Worm (Caenorhabditis elegans) whole organism, L2 larva: ENCODE measurements around the gene glr-7.
A peak's percentile ranks its signal among the peaks of the same experiment; 100 is the strongest.

ENCODE experiments used
- C34F6.9 ChIP-seq: fragments of 150-350 bp; optimal IDR thresholded peaks from 2 replicates; lab custom pipeline; 2014; ENCODE audit warnings: missing biosample characterization, missing genetic modification characterization
- F13H6.1 ChIP-seq: sonication (generic microtip); optimal IDR thresholded peaks from 2 replicates; lab custom pipeline; 2016; ENCODE audit warnings: missing genetic modification characterization, missing compliant biosample characterization
- R02D3.7 ChIP-seq: fragments of 150-350 bp; optimal IDR thresholded peaks from 2 replicates; lab custom pipeline; 2014; ENCODE audit warnings: missing biosample characterization, missing genetic modification characterization
- Y55F3AM.14 ChIP-seq: fragments of 200-800 bp; sonication (Bioruptor generic); optimal IDR thresholded peaks from 2 replicates; lab custom pipeline; 2018; ENCODE audit warnings: mild to moderate bottlenecking, missing genetic modification characterization, missing compliant biosample characterization
- ZK546.5 ChIP-seq: sonication (generic microtip); optimal IDR thresholded peaks from 2 replicates; lab custom pipeline; 2017; ENCODE audit warnings: missing biosample characterization, missing genetic modification characterization
- alr-1 ChIP-seq: fragments of 150-350 bp; optimal IDR thresholded peaks from 2 replicates; lab custom pipeline; 2014; ENCODE audit warnings: missing biosample characterization, missing genetic modification characterization
- aly-2 ChIP-seq: fragments of 150-350 bp; optimal IDR thresholded peaks from 2 replicates; lab custom pipeline; 2014; ENCODE audit warnings: missing biosample characterization, missing genetic modification characterization
- ama-1 ChIP-seq: fragments of 150-350 bp; optimal IDR thresholded peaks from 2 replicates; lab custom pipeline; 2018; ENCODE audit warnings: inconsistent platforms
- blmp-1 ChIP-seq: sonication (generic microtip); optimal IDR thresholded peaks from 2 replicates; lab custom pipeline; 2017; ENCODE audit warnings: missing genetic modification characterization, mild to moderate bottlenecking, missing compliant biosample characterization, antibody characterized with exemption, moderate library complexity; ENCODE audit not compliant: insufficient read depth
- ceh-16 ChIP-seq: fragments of 150-350 bp; optimal IDR thresholded peaks from 2 replicates; lab custom pipeline; 2014; ENCODE audit warnings: missing biosample characterization, missing genetic modification characterization
- ceh-82 ChIP-seq: fragments of 150-350 bp; optimal IDR thresholded peaks from 2 replicates; lab custom pipeline; 2014; ENCODE audit warnings: missing biosample characterization, missing genetic modification characterization
- crh-2 ChIP-seq: sonication (generic microtip); optimal IDR thresholded peaks from 2 replicates; lab custom pipeline; 2017; ENCODE audit warnings: missing biosample characterization, missing genetic modification characterization
- dmd-4 ChIP-seq: sonication (generic microtip); optimal IDR thresholded peaks from 2 replicates; lab custom pipeline; 2017; ENCODE audit warnings: missing biosample characterization, missing genetic modification characterization
- egl-27 ChIP-seq: sonication (generic microtip); optimal IDR thresholded peaks from 3 replicates; lab custom pipeline; 2017; ENCODE audit warnings: missing biosample characterization, missing genetic modification reagents, missing genetic modification characterization
- elt-3 ChIP-seq: sonication (generic microtip); optimal IDR thresholded peaks from 2 replicates; lab custom pipeline; 2017; ENCODE audit warnings: missing biosample characterization, missing genetic modification characterization
- fos-1 ChIP-seq: fragments of 150-350 bp; optimal IDR thresholded peaks from 2 replicates; lab custom pipeline; 2014; ENCODE audit warnings: missing biosample characterization, missing genetic modification characterization
- gmeb-1 ChIP-seq: fragments of 150-350 bp; optimal IDR thresholded peaks from 2 replicates; lab custom pipeline; 2014; ENCODE audit warnings: missing biosample characterization, missing genetic modification characterization
- lin-11 ChIP-seq: fragments of 150-350 bp; sonication (generic microtip); optimal IDR thresholded peaks from 2 replicates; lab custom pipeline; 2014; ENCODE audit warnings: missing biosample characterization, missing genetic modification characterization, inconsistent platforms, mixed read lengths
- lin-13 ChIP-seq: fragments of 150-350 bp; optimal IDR thresholded peaks from 2 replicates; lab custom pipeline; 2014; ENCODE audit warnings: missing biosample characterization, missing genetic modification reagents, missing genetic modification characterization
- lin-39 ChIP-seq: fragments of 150-350 bp; optimal IDR thresholded peaks from 2 replicates; lab custom pipeline; 2014; ENCODE audit warnings: missing biosample characterization, missing genetic modification reagents, missing genetic modification characterization
- lsy-2 ChIP-seq, 2 experiments: fragments of 150-350 bp in 1 of 2; sonication (generic microtip) in 1 of 2; optimal IDR thresholded peaks; 2 replicates each; lab custom pipeline; 2014 to 2017; ENCODE audit warnings: missing biosample characterization in 2 of 2, missing genetic modification characterization in 2 of 2
- mab-5 ChIP-seq: fragments of 150-350 bp; optimal IDR thresholded peaks from 2 replicates; lab custom pipeline; 2014; ENCODE audit warnings: missing biosample characterization, missing genetic modification characterization
- mbf-1 ChIP-seq: sonication (generic microtip); optimal IDR thresholded peaks from 2 replicates; lab custom pipeline; 2017; ENCODE audit warnings: missing biosample characterization, missing genetic modification characterization
- mdl-1 ChIP-seq, 2 experiments: fragments of 150-350 bp in 1 of 2; sonication (generic microtip) in 1 of 2; optimal IDR thresholded peaks; 2 replicates each; lab custom pipeline; 2017; ENCODE audit warnings: missing biosample characterization in 2 of 2, missing genetic modification characterization in 2 of 2
- nhr-11 ChIP-seq: fragments of 150-350 bp; optimal IDR thresholded peaks from 2 replicates; lab custom pipeline; 2014; ENCODE audit warnings: missing biosample characterization, missing genetic modification characterization
- nhr-129 ChIP-seq: fragments of 150-350 bp; optimal IDR thresholded peaks from 2 replicates; lab custom pipeline; 2014; ENCODE audit warnings: missing biosample characterization, missing genetic modification characterization
- nhr-21 ChIP-seq: fragments of 150-350 bp; optimal IDR thresholded peaks from 2 replicates; lab custom pipeline; 2014; ENCODE audit warnings: missing biosample characterization, missing genetic modification characterization
- nhr-23 ChIP-seq: fragments of 150-350 bp; optimal IDR thresholded peaks from 2 replicates; lab custom pipeline; 2014; ENCODE audit warnings: missing biosample characterization, missing genetic modification reagents, missing genetic modification characterization
- nhr-237 ChIP-seq: fragments of 150-350 bp; optimal IDR thresholded peaks from 2 replicates; lab custom pipeline; 2014; ENCODE audit warnings: missing biosample characterization, missing genetic modification characterization
- nhr-25 ChIP-seq: fragments of 150-350 bp; sonication (generic microtip); optimal IDR thresholded peaks from 3 replicates; lab custom pipeline; 2014; ENCODE audit warnings: missing biosample characterization, missing genetic modification characterization
- nhr-6 ChIP-seq: fragments of 150-350 bp; optimal IDR thresholded peaks from 2 replicates; lab custom pipeline; 2014; ENCODE audit warnings: missing biosample characterization, missing genetic modification characterization
- nhr-77 ChIP-seq: fragments of 150-350 bp; optimal IDR thresholded peaks from 2 replicates; lab custom pipeline; 2014; ENCODE audit warnings: missing biosample characterization, missing genetic modification characterization
- peb-1 ChIP-seq: fragments of 150-350 bp; optimal IDR thresholded peaks from 2 replicates; lab custom pipeline; 2014; ENCODE audit warnings: missing biosample characterization, missing genetic modification characterization
- sem-4 ChIP-seq: fragments of 150-350 bp; optimal IDR thresholded peaks from 2 replicates; lab custom pipeline; 2014; ENCODE audit warnings: missing biosample characterization, missing genetic modification reagents, missing genetic modification characterization
- skn-1 ChIP-seq: sonication (generic microtip); optimal IDR thresholded peaks from 2 replicates; lab custom pipeline; 2017; ENCODE audit warnings: missing biosample characterization, missing genetic modification characterization
- sma-9 ChIP-seq, 2 experiments: fragments of 150-350 bp in 1 of 2; sonication (generic microtip) in 1 of 2; optimal IDR thresholded peaks; 2 replicates each; lab custom pipeline; 2014 to 2016; ENCODE audit warnings: missing genetic modification characterization in 2 of 2, mild to moderate bottlenecking in 1 of 2, missing biosample characterization in 1 of 2, missing compliant biosample characterization in 1 of 2, missing genetic modification reagents in 1 of 2, moderate library complexity in 1 of 2
- snpc-4 ChIP-seq: fragments of 150-350 bp; optimal IDR thresholded peaks from 2 replicates; lab custom pipeline; 2014; ENCODE audit warnings: missing biosample characterization, missing genetic modification characterization
- unc-62 ChIP-seq: fragments of 150-350 bp; optimal IDR thresholded peaks from 2 replicates; lab custom pipeline; 2014; ENCODE audit warnings: missing biosample characterization, missing genetic modification reagents, missing genetic modification characterization
- zag-1 ChIP-seq: fragments of 150-350 bp; optimal IDR thresholded peaks from 2 replicates; lab custom pipeline; 2014; ENCODE audit warnings: missing biosample characterization, missing genetic modification characterization
- ztf-4 ChIP-seq: fragments of 150-350 bp; optimal IDR thresholded peaks from 2 replicates; lab custom pipeline; 2014; ENCODE audit warnings: missing biosample characterization, missing genetic modification characterization

glr-7 gene

DNA sequence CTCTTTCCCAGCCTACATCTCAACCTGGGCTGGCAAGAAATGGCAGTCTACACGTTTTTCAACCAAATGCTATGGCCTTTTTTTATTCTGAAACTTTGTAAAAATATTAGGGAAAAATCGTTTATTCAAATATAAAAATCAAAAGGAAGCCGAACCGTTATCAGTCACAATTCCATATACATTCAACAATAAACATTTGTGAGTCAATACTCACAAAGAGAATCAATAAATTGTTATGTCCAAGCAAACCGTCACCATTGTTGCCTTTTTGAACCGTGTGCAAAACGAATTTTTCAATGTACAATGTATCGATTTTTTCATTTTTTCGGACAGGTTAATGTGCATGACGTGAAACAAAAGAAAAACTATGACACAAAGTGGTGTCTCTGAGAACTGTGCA, 50.6 kb downstream of the glr-7 start:
- TF ChIP-seq fos-1 (tag; lab: Kevin White, UChicago) (peak; percentile 28), zag-1 (no peak)

DNA sequence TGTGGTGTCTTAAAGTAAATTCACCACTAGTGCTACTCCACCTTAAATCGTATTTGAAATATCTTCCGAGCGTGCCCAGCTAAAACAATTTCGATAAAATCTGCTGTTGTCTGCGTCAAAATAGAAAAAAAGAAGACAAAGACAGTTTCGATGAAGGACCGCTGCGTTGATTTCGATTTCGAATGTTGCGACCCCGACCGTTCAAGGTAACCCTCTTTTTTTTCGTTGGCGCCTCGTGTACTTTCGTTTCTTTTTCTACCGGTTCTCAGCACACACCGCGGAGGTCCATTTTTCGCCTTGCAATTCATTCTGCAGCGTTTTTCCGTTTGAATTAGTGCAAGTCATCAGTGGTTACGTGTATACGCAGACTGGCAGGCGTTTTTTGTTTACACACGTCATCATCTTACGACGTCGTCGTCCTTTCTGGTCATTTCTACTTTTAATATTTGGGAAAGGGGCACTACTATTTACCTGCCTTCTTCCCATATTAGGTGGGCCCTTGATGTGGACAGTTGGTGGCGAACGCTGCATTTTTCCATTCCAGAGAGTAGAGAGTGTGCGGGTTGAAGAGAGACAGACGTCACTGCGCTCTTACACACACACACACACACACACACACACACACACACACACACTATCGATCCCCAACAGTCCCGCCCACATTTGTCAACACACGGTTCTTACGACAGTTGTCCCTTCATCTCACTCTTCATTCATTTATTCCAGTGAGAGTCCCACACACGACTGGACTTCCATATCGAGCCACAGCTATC, 51.4 kb downstream of the glr-7 start:
- no peak for TF ChIP-seq aly-2
- TF ChIP-seq dmd-4, result no peak
- no peak for TF ChIP-seq nhr-11 (tag; lab: Kevin White, UChicago)
- no peak for TF ChIP-seq crh-2 (tag; lab: Kevin White, UChicago)
- peak; percentile 47 for TF ChIP-seq sma-9 (GFP tag; optimal IDR thresholded peaks at IDR 0.05; lab: Kevin White, UChicago)
- no peak for TF ChIP-seq sma-9 (tag; optimal IDR thresholded peaks at IDR 0.05; lab: Kevin White, UChicago)
- peak; percentile 85 for TF ChIP-seq blmp-1 (tag; lab: Kevin White, UChicago)
- peak; percentile 28 for TF ChIP-seq nhr-129 (tag; lab: Kevin White, UChicago)
- TF ChIP-seq nhr-23, result no peak
- no peak for TF ChIP-seq ceh-82 (tag; lab: Kevin White, UChicago)
- peak; percentile 83 for TF ChIP-seq nhr-25
- TF ChIP-seq lin-13 (GFP tag; lab: Kevin White, UChicago), result no peak
- no peak for TF ChIP-seq Y55F3AM.14 (GFP tag; lab: Kevin White, UChicago)
- no peak for TF ChIP-seq ztf-4
- TF ChIP-seq elt-3 (tag; lab: Kevin White, UChicago), result no peak
- no peak for TF ChIP-seq mbf-1 (tag; lab: Kevin White, UChicago)
- no peak for TF ChIP-seq ama-1 (lab: Kevin White, UChicago)
- no peak for TF ChIP-seq ZK546.5
- TF ChIP-seq lsy-2 (tag; optimal IDR thresholded peaks at IDR 0.05; lab: Kevin White, UChicago), result no peak
- TF ChIP-seq F13H6.1 (tag; lab: Kevin White, UChicago), result peak; percentile 43
- TF ChIP-seq sem-4, result no peak

DNA sequence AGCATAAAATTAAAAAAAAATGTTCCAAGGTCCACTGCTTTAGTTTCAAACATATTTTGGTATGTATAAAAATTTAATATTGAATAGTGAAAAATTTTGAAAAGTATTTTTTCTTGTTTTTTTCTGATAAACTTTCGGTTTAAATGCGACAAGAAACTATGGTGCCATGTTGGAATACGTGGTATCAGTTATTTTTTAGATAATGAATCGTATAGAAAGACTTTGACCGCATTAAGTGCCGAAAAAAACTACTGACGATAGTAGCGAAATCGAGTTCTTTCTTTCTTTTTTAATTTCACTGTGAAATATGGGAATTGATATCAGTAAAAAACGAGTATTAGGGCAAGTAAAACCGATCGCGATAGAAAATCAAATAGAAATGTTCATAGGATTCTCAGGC, 53.8 kb downstream of the glr-7 start, which contains the start of gene T24D8.6:
T24D8.6 (minus strand) TSS at position 101 of the 400 bp plus-strand sequence.
- TF ChIP-seq aly-2, result no peak
- TF ChIP-seq mab-5 (tag; lab: Kevin White, UChicago), result no peak
- TF ChIP-seq snpc-4 (tag; lab: Kevin White, UChicago), result no peak
- no peak for TF ChIP-seq nhr-23
- TF ChIP-seq nhr-129 (tag; lab: Kevin White, UChicago), result no peak
- no peak for TF ChIP-seq crh-2 (tag; lab: Kevin White, UChicago)
- no peak for TF ChIP-seq nhr-77 (tag; lab: Kevin White, UChicago)
- TF ChIP-seq nhr-21 (tag; lab: Kevin White, UChicago), result no peak
- TF ChIP-seq ZK546.5, result no peak
- TF ChIP-seq elt-3 (tag; lab: Kevin White, UChicago), result no peak
- no peak for TF ChIP-seq sma-9 (GFP tag; optimal IDR thresholded peaks at IDR 0.05; lab: Kevin White, UChicago)
- TF ChIP-seq sma-9 (tag; optimal IDR thresholded peaks at IDR 0.05; lab: Kevin White, UChicago), result no peak
- TF ChIP-seq egl-27 (tag; lab: Kevin White, UChicago), result no peak
- TF ChIP-seq ceh-16, result no peak
- TF ChIP-seq alr-1, result no peak

DNA sequence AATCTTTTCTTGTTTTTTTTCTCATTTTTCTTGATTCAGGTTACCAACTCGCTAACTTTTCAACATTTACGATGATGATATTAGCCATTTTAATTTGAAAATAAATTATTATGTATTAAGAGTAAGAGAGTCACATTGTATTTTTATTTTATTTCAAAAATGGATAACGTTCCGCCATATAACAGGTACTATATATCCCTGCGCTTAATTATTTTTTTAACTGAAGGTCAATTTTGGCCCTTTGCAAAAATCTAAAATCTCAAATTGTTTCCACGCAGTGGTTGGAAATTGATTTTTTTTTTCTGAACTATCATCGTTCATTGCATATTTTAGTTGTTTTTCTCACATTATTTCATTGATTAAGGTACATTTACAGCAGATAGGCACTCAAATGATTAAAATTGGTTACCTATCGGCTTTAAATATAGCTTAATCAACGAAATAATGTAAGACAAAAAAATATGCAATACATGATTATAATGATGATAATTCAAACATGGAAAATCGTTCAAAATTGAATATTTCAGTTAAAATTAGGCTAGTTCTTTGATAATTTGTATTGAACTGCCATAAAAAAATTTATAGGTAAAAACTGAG, 54.9 kb downstream of the glr-7 start:
- TF ChIP-seq elt-3 (tag; lab: Kevin White, UChicago), result no peak
- TF ChIP-seq lsy-2 (tag; optimal IDR thresholded peaks at IDR 0.05; lab: Kevin White, UChicago), result peak; percentile 87 to 93
- peak; percentile 53 for TF ChIP-seq mab-5 (tag; lab: Kevin White, UChicago)
- TF ChIP-seq sma-9 (GFP tag; optimal IDR thresholded peaks at IDR 0.05; lab: Kevin White, UChicago), result peak; percentile 85
- no peak for TF ChIP-seq sma-9 (tag; optimal IDR thresholded peaks at IDR 0.05; lab: Kevin White, UChicago)
- no peak for TF ChIP-seq lin-11 (tag; lab: Kevin White, UChicago)
- TF ChIP-seq Y55F3AM.14 (GFP tag; lab: Kevin White, UChicago), result peak; percentile 53
- peak; percentile 69 for TF ChIP-seq ztf-4
- TF ChIP-seq dmd-4, result peak; percentile 76
- TF ChIP-seq nhr-23, result no peak
- TF ChIP-seq aly-2, result peak; percentile 68
- TF ChIP-seq snpc-4 (tag; lab: Kevin White, UChicago), result peak; percentile 63
- peak; percentile 75 for TF ChIP-seq C34F6.9 (tag; lab: Kevin White, UChicago)
- TF ChIP-seq nhr-11 (tag; lab: Kevin White, UChicago), result peak; percentile 17
- peak; percentile 34 to 64 for TF ChIP-seq mdl-1 (tag; optimal IDR thresholded peaks at IDR 0.05; lab: Kevin White, UChicago)
- no peak for TF ChIP-seq peb-1
- TF ChIP-seq zag-1, result no peak
- peak; percentile 90 for TF ChIP-seq nhr-237
- TF ChIP-seq skn-1 (tag; lab: Kevin White, UChicago), result peak; percentile 86
- TF ChIP-seq ceh-82 (tag; lab: Kevin White, UChicago), result peak; percentile 79
- TF ChIP-seq lin-39 (tag; lab: Kevin White, UChicago), result no peak
- peak; percentile 89 for TF ChIP-seq nhr-6 (tag; lab: Kevin White, UChicago)
- TF ChIP-seq blmp-1 (tag; lab: Kevin White, UChicago), result peak; percentile 68
- TF ChIP-seq lin-13 (GFP tag; lab: Kevin White, UChicago), result peak; percentile 94
- no peak for TF ChIP-seq alr-1
- TF ChIP-seq nhr-77 (tag; lab: Kevin White, UChicago), result peak; percentile 93
- peak; percentile 92 for TF ChIP-seq gmeb-1 (tag; lab: Kevin White, UChicago)
- TF ChIP-seq unc-62, result no peak
- TF ChIP-seq nhr-25, result peak; percentile 97
- peak; percentile 60 for TF ChIP-seq mbf-1 (tag; lab: Kevin White, UChicago)
- TF ChIP-seq F13H6.1 (tag; lab: Kevin White, UChicago), result peak; percentile 84
- peak; percentile 66 for TF ChIP-seq R02D3.7 (tag; lab: Kevin White, UChicago)
- peak; percentile 97 for TF ChIP-seq crh-2 (tag; lab: Kevin White, UChicago)
- peak; percentile 90 for TF ChIP-seq sem-4
- TF ChIP-seq nhr-21 (tag; lab: Kevin White, UChicago), result peak; percentile 97
